Fruit fly (Drosophila melanogaster) whole organism, wandering third instar larva: ENCODE measurements around the gene CG5151.

Experiments
- Abd-B ChIP-seq: fragments of >200 bp; optimal IDR thresholded peaks from 2 replicates; lab custom pipeline; 2017; ENCODE audit warnings: missing biosample characterization, missing genetic modification characterization
- CG32264 ChIP-seq: fragments of 200-800 bp; sonication (Bioruptor generic); optimal IDR thresholded peaks from 2 replicates; lab custom pipeline; 2016; ENCODE audit warnings: missing biosample characterization, missing genetic modification characterization
- CG9705 ChIP-seq: fragments of 200-800 bp; sonication (Bioruptor generic); optimal IDR thresholded peaks from 2 replicates; lab custom pipeline; 2018; ENCODE audit warnings: missing biosample characterization, mild to moderate bottlenecking, missing genetic modification characterization
- CrebA ChIP-seq: fragments of 200-800 bp; sonication (Bioruptor generic); optimal IDR thresholded peaks from 2 replicates; lab custom pipeline; 2016; ENCODE audit warnings: missing biosample characterization, mild to moderate bottlenecking, missing genetic modification characterization, borderline replicate concordance
- Dfd ChIP-seq: fragments of >200 bp; optimal IDR thresholded peaks from 2 replicates; lab custom pipeline; 2017; ENCODE audit warnings: missing biosample characterization, missing genetic modification characterization
- Dif ChIP-seq: fragments of 200-275, 200-300 bp; sonication (Bioruptor generic); optimal IDR thresholded peaks from 2 replicates; lab custom pipeline; 2018; ENCODE audit warnings: missing biosample characterization, missing genetic modification characterization; ENCODE audit not compliant: partially characterized antibody
- GATAd ChIP-seq: sonication (Bioruptor generic); optimal IDR thresholded peaks from 2 replicates; lab custom pipeline; 2016; ENCODE audit warnings: missing biosample characterization, missing genetic modification characterization
- HLH106 ChIP-seq: fragments of 200-800 bp; optimal IDR thresholded peaks from 3 replicates; lab custom pipeline; 2019; ENCODE audit warnings: missing biosample characterization, mild to moderate bottlenecking, missing genetic modification characterization, moderate library complexity
- Hnf4 ChIP-seq: fragments of 200-800 bp; sonication (Bioruptor generic); optimal IDR thresholded peaks from 2 replicates; lab custom pipeline; 2016; ENCODE audit warnings: missing biosample characterization, mild to moderate bottlenecking, missing genetic modification characterization
- Hr78 ChIP-seq: fragments of >200 bp; optimal IDR thresholded peaks from 2 replicates; lab custom pipeline; 2017; ENCODE audit warnings: missing biosample characterization, missing genetic modification characterization
- Hr83 ChIP-seq: fragments of 200-300 bp; sonication (Bioruptor generic); optimal IDR thresholded peaks from 2 replicates; lab custom pipeline; 2016; ENCODE audit warnings: missing biosample characterization, mild to moderate bottlenecking, missing genetic modification characterization, moderate library complexity; ENCODE audit not compliant: poor library complexity, severe bottlenecking
- Jra ChIP-seq: sonication (Bioruptor generic); optimal IDR thresholded peaks from 2 replicates; lab custom pipeline; 2016; ENCODE audit warnings: missing biosample characterization, missing genetic modification characterization
- Mio ChIP-seq: sonication (Bioruptor generic); optimal IDR thresholded peaks from 2 replicates; lab custom pipeline; 2016; ENCODE audit warnings: missing biosample characterization, missing genetic modification characterization
- Myc ChIP-seq: fragments of >200 bp; optimal IDR thresholded peaks from 2 replicates; lab custom pipeline; 2017
- N ChIP-seq: fragments of >200 bp; optimal IDR thresholded peaks from 2 replicates; lab custom pipeline; 2018; ENCODE audit warnings: missing biosample characterization, missing external identifiers, missing genetic modification characterization
- OdsH ChIP-seq: fragments of 200-800 bp; sonication (Bioruptor generic); optimal IDR thresholded peaks from 2 replicates; lab custom pipeline; 2016; ENCODE audit warnings: missing biosample characterization, mild to moderate bottlenecking, missing genetic modification characterization
- Rel ChIP-seq, 2 experiments: fragments of 200-800 bp; sonication (Bioruptor generic) in 1 of 2; optimal IDR thresholded peaks; 2 replicates in 1 of 2; 3 replicates in 1 of 2; lab custom pipeline; 2016 to 2019; ENCODE audit warnings: mild to moderate bottlenecking in 2 of 2, missing biosample characterization in 2 of 2, missing genetic modification characterization in 2 of 2, moderate library complexity in 1 of 2
- Sp1 ChIP-seq: fragments of 200-800 bp; sonication (Bioruptor generic); optimal IDR thresholded peaks from 3 replicates; lab custom pipeline; 2019; ENCODE audit warnings: missing biosample characterization, mild to moderate bottlenecking, missing genetic modification characterization, moderate library complexity
- Vsx2 ChIP-seq: fragments of 200-300, 225-300 bp; sonication (Bioruptor generic); optimal IDR thresholded peaks from 2 replicates; lab custom pipeline; 2018; ENCODE audit warnings: missing biosample characterization, missing genetic modification characterization; ENCODE audit not compliant: partially characterized antibody
- br ChIP-seq: fragments of 200-800 bp; sonication (Bioruptor generic); optimal IDR thresholded peaks from 2 replicates; lab custom pipeline; 2016; ENCODE audit warnings: missing biosample characterization, missing genetic modification characterization
- brk ChIP-seq: fragments of 200-800 bp; sonication (Bioruptor generic); optimal IDR thresholded peaks from 2 replicates; lab custom pipeline; 2016; ENCODE audit warnings: missing biosample characterization, mild to moderate bottlenecking, missing genetic modification characterization
- dl ChIP-seq, 2 experiments: fragments of 175-275, 200-275 bp in 1 of 2; fragments of 200-275 bp in 1 of 2; sonication (Bioruptor generic); optimal IDR thresholded peaks; lab custom pipeline; 2018; ENCODE audit warnings: mild to moderate bottlenecking in 2 of 2, missing biosample characterization in 2 of 2, missing genetic modification characterization in 2 of 2, moderate library complexity in 2 of 2; ENCODE audit not compliant: partially characterized antibody in 2 of 2, insufficient read depth in 1 of 2
- dmrt93B ChIP-seq: fragments of 200-800 bp; sonication (Bioruptor generic); optimal IDR thresholded peaks from 2 replicates; lab custom pipeline; 2018; ENCODE audit warnings: missing biosample characterization, mild to moderate bottlenecking, missing genetic modification characterization
- dsf ChIP-seq: sonication (Bioruptor generic); optimal IDR thresholded peaks from 2 replicates; lab custom pipeline; 2016; ENCODE audit warnings: missing biosample characterization, missing genetic modification characterization, borderline replicate concordance
- ey ChIP-seq: fragments of 200-800 bp; sonication (Bioruptor generic); optimal IDR thresholded peaks from 2 replicates; lab custom pipeline; 2016; ENCODE audit warnings: missing biosample characterization, missing genetic modification characterization
- foxo ChIP-seq, 2 experiments: fragments of 200-800 bp; sonication (Bioruptor generic); optimal IDR thresholded peaks; 2 replicates in 1 of 2; 3 replicates in 1 of 2; lab custom pipeline; 2016 to 2017; ENCODE audit warnings: missing biosample characterization in 2 of 2, missing genetic modification characterization in 2 of 2
- fru ChIP-seq: fragments of 200-800 bp; sonication (Bioruptor generic); optimal IDR thresholded peaks from 3 replicates; lab custom pipeline; 2016; ENCODE audit warnings: missing biosample characterization, mild to moderate bottlenecking, missing genetic modification characterization
- h ChIP-seq: fragments of 200-800 bp; sonication (Bioruptor generic); optimal IDR thresholded peaks from 3 replicates; lab custom pipeline; 2016; ENCODE audit warnings: missing biosample characterization, mild to moderate bottlenecking, missing genetic modification characterization
- jim ChIP-seq: fragments of 175-275, 200-325 bp; sonication (Bioruptor generic); optimal IDR thresholded peaks from 2 replicates; lab custom pipeline; 2016; ENCODE audit warnings: missing biosample characterization, mild to moderate bottlenecking, missing genetic modification characterization
- lola ChIP-seq: fragments of >200 bp; optimal IDR thresholded peaks from 2 replicates; lab custom pipeline; 2017; ENCODE audit warnings: missing biosample characterization, missing genetic modification characterization
- pan ChIP-seq: fragments of >200 bp; optimal IDR thresholded peaks from 2 replicates; lab custom pipeline; 2017
- psq ChIP-seq: fragments of 200-800 bp; sonication (Bioruptor generic); optimal IDR thresholded peaks from 3 replicates; lab custom pipeline; 2017; ENCODE audit warnings: missing biosample characterization, mild to moderate bottlenecking, missing genetic modification characterization, moderate library complexity
- rgr ChIP-seq: fragments of 200-800 bp; sonication (Bioruptor generic); optimal IDR thresholded peaks from 3 replicates; lab custom pipeline; 2016; ENCODE audit warnings: missing biosample characterization, mild to moderate bottlenecking, missing genetic modification characterization
- sage ChIP-seq: fragments of 200-800 bp; sonication (Bioruptor generic); optimal IDR thresholded peaks from 2 replicates; lab custom pipeline; 2016; ENCODE audit warnings: missing biosample characterization, mild to moderate bottlenecking, missing genetic modification characterization
- sv ChIP-seq: fragments of 200-800 bp; sonication (Bioruptor generic); optimal IDR thresholded peaks from 3 replicates; lab custom pipeline; 2016; ENCODE audit warnings: missing biosample characterization, missing genetic modification characterization
- tai ChIP-seq: sonication (Bioruptor generic); optimal IDR thresholded peaks from 2 replicates; lab custom pipeline; 2016; ENCODE audit warnings: missing biosample characterization, missing genetic modification characterization
- usp ChIP-seq: fragments of >200 bp; optimal IDR thresholded peaks from 2 replicates; lab custom pipeline; 2017; ENCODE audit warnings: missing biosample characterization, missing genetic modification characterization
- woc ChIP-seq: sonication (Bioruptor generic); optimal IDR thresholded peaks from 2 replicates; lab custom pipeline; 2016; ENCODE audit warnings: missing biosample characterization, mild to moderate bottlenecking, missing genetic modification characterization

The CG5151 gene

dm6 chr3L:16164150-16165039 lies at the start of gene CG5151:
Gene CG5151 (minus strand): TSS chr3L:16164701.
- TF ChIP-seq tai (GFP tag; lab: Kevin White, UChicago): no peak
- no peak for TF ChIP-seq CG9705 (GFP tag; lab: Kevin White, UChicago)
- TF ChIP-seq sv: no peak
- TF ChIP-seq Sp1 (GFP tag; lab: Kevin White, UChicago): peak; percentile 65
- peak; percentile 2 for TF ChIP-seq woc (GFP tag; lab: Kevin White, UChicago)
- TF ChIP-seq fru (GFP tag; lab: Kevin White, UChicago): peak; percentile 14
- TF ChIP-seq lola: no peak
- peak; percentile 86 for TF ChIP-seq Vsx2 (GFP tag; lab: Kevin White, UChicago)
- TF ChIP-seq jim (GFP tag; lab: Kevin White, UChicago): no peak
- TF ChIP-seq Myc (lab: Kevin White, UChicago): no peak
- TF ChIP-seq pan (lab: Kevin White, UChicago): no peak
- TF ChIP-seq HLH106 (tag; lab: Kevin White, UChicago): peak; percentile 8
- TF ChIP-seq Dif: peak; percentile 88
- no peak for TF ChIP-seq GATAd (GFP tag; lab: Kevin White, UChicago)
- peak; percentile 26 for TF ChIP-seq psq (GFP tag; lab: Kevin White, UChicago)
- TF ChIP-seq Jra (GFP tag; lab: Kevin White, UChicago): no peak
- TF ChIP-seq Hr78 (GFP tag; lab: Kevin White, UChicago): no peak
- peak; percentile 28 for TF ChIP-seq rgr (GFP tag; lab: Kevin White, UChicago)
- TF ChIP-seq br: peak; percentile 28
- TF ChIP-seq Dfd: no peak
- TF ChIP-seq h (GFP tag; lab: Kevin White, UChicago): peak; percentile 56
- TF ChIP-seq dmrt93B (GFP tag; lab: Kevin White, UChicago): no peak
- no peak for TF ChIP-seq ey (GFP tag; lab: Kevin White, UChicago)
- TF ChIP-seq Abd-B (GFP tag; lab: Kevin White, UChicago): no peak
- TF ChIP-seq sage (GFP tag; lab: Kevin White, UChicago): peak; percentile 68
- TF ChIP-seq CrebA (GFP tag; lab: Kevin White, UChicago): peak; percentile 56
- peak; percentile 23 for TF ChIP-seq brk (GFP tag; lab: Kevin White, UChicago)
- TF ChIP-seq foxo (GFP tag; optimal IDR thresholded peaks at IDR 0.05; lab: Kevin White, UChicago): peak in 1 of 2 experiments; percentile 38
- TF ChIP-seq Hr83: peak; percentile 45
- TF ChIP-seq dsf (GFP tag; lab: Kevin White, UChicago): no peak
- no peak for TF ChIP-seq CG32264 (GFP tag; lab: Kevin White, UChicago)
- no peak for TF ChIP-seq N (GFP tag; lab: Kevin White, UChicago)
- no peak for TF ChIP-seq Mio (GFP tag; lab: Kevin White, UChicago)
- peak; percentile 73 to 82 for TF ChIP-seq dl (GFP tag; optimal IDR thresholded peaks at IDR 0.05; lab: Kevin White, UChicago; ENCODE audit: insufficient read depth in 1 of 2, partially characterized antibody in 2 of 2)
- no peak for TF ChIP-seq Hnf4 (GFP tag; lab: Kevin White, UChicago)
- TF ChIP-seq OdsH (GFP tag; lab: Kevin White, UChicago): no peak
- no peak for TF ChIP-seq Rel (GFP tag; optimal IDR thresholded peaks at IDR 0.05; lab: Kevin White, UChicago)
- peak; percentile 68 for TF ChIP-seq Rel (tag; optimal IDR thresholded peaks at IDR 0.05; lab: Kevin White, UChicago)
- TF ChIP-seq usp (GFP tag; lab: Kevin White, UChicago): no peak
- TF ChIP-seq, all 38 proteins: peak for 17

dm6 chr3L:16213201-16213600 lies 48.7 kb upstream of the CG5151 start:
- TF ChIP-seq lola: no peak
- TF ChIP-seq, all 38 proteins: peak for 0
